Worm (Caenorhabditis elegans): ENCODE measurements around the gene sax-1.

Gene sax-1

ce11 chrX:3617218-3617617 lies 32.7 kb downstream of the sax-1 start, which contains the start of gene del-9:
Gene del-9 (minus strand): TSS chrX:3617318.
- TF ChIP-seq W03F9.2 (tag; optimal IDR thresholded peaks at IDR 0.05): no peak
- TF ChIP-seq him-1 (tag; optimal IDR thresholded peaks at IDR 0.05): no peak
- no peak for TF ChIP-seq dao-5 (tag; optimal IDR thresholded peaks at IDR 0.05)

DNA sequence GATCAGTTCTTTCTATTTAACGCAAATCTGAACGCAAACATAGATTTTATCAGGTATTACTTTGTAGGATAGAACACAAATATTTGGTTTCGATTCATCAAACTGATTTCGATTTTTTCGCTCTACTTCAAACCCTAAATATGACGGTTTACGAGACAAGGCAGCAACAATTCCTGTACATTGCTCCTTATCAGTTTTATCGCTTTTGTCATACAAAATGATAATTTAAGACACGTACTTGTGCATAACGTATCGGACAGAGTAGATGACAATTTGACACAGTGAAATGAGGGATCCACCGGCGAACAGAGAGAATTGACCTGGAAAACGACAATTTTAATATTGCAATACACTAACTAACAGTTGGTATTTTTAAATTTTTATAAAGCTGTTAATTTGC lies 36.3 kb downstream of the sax-1 start:
- TF ChIP-seq W03F9.2 (tag; optimal IDR thresholded peaks at IDR 0.05) (no peak), him-1 (tag; optimal IDR thresholded peaks at IDR 0.05) (no peak), dao-5 (tag; optimal IDR thresholded peaks at IDR 0.05) (no peak)

- TF ChIP-seq him-1 (tag; optimal IDR thresholded peaks at IDR 0.05) (no peak), W03F9.2 (tag; optimal IDR thresholded peaks at IDR 0.05) (no peak), dao-5 (tag; optimal IDR thresholded peaks at IDR 0.05) (no peak)
Measured at ce11 chrX:3611740-3612139, 38.2 kb downstream of the sax-1 start.

DNA sequence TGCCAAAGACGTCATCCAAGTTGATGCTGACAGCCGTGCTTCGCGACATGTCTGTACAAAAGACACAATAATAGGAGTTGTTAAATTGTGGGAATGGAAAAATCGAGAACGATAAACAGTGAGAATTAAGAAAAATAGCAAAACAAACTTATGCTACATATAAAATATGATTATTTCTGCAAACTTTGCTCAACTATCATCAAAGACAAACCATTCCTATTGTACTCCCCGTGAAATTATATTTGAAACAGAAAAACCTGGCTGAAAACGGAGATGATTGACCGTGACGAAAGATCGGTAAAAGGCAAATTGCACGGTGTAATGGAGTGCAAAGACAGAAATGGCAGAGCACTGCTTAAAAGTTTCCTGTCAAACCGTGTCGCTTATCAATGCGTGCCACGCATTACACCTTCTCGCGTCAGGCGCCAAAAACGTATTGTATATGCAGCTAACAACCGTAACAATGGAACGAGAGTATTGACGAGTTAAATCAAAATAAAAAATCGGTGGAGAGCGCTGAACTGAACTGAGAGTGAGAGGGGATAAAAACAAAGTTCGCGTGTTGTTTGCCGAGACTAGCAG lies 38.8 kb downstream of the sax-1 start, which contains the start of gene C18B2.5:
TSS of gene C18B2.5 (minus strand) at position 51 of the 582 bp plus-strand sequence.
- TF ChIP-seq W03F9.2 (tag; optimal IDR thresholded peaks at IDR 0.05) (no peak), him-1 (tag; optimal IDR thresholded peaks at IDR 0.05) (no peak), dao-5 (tag; optimal IDR thresholded peaks at IDR 0.05) (no peak)

ce11 chrX:3610442-3610841 lies 39.5 kb downstream of the sax-1 start:
- TF ChIP-seq him-1 (tag; optimal IDR thresholded peaks at IDR 0.05): no peak
- TF ChIP-seq W03F9.2 (tag; optimal IDR thresholded peaks at IDR 0.05): no peak
- no peak for TF ChIP-seq dao-5 (tag; optimal IDR thresholded peaks at IDR 0.05)

- TF ChIP-seq W03F9.2 (tag; optimal IDR thresholded peaks at IDR 0.05) (peak; percentile 41), dao-5 (tag; optimal IDR thresholded peaks at IDR 0.05) (no peak), him-1 (tag; optimal IDR thresholded peaks at IDR 0.05) (no peak)
Measured at ce11 chrX:3605727-3606126, 44.2 kb downstream of the sax-1 start, which contains the start of gene C18B2.4. Gene C18B2.4 (minus strand): TSS chrX:3605741.

- TF ChIP-seq him-1 (tag; optimal IDR thresholded peaks at IDR 0.05): no peak
- no peak for TF ChIP-seq dao-5 (tag; optimal IDR thresholded peaks at IDR 0.05)
- TF ChIP-seq W03F9.2 (tag; optimal IDR thresholded peaks at IDR 0.05): no peak
Measured at ce11 chrX:3602622-3603021, 47.3 kb downstream of the sax-1 start.

DNA sequence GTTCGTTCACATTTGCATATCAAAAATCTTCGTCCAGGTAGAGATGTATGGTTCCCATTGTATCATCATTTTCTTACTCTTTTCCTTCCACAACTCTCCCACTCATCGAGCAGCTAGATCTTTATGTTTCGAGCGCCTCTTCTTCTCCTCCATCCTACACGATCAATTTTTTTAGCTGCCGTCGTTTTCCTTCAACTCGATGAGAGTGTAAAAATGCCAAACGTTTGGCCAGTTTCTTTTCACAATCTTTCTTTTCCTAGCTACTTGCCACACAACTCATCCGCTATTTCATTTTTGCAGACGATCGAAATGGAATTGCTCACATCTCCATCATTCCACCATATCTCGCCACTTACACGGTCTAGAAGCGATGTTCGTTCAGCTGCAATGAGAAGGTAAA lies 48.4 kb downstream of the sax-1 start, which contains the start of gene C18B2.3:
TSS of gene C18B2.3 (plus strand) at position 301 of the 400 bp plus-strand sequence.
- TF ChIP-seq W03F9.2 (tag; optimal IDR thresholded peaks at IDR 0.05) (no peak), him-1 (tag; optimal IDR thresholded peaks at IDR 0.05) (no peak), dao-5 (tag; optimal IDR thresholded peaks at IDR 0.05) (no peak)

DNA sequence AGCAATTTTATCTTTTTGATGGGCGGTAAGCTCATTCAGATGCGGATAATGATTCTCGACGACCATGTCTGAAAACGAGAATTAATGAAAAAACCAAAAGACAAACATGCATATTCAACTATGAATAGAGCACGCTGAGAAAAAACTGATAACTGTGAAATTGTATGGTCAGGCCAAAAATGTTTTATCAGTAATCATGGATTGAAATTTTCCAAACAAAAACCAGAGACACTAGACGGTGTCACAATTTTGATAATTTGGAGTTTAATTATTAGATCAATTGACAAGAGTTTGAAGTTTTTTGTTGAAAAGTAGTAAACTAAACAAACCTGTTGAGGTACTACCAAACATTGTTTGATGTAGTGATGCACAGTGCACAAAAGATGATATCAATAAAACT lies 49.6 kb downstream of the sax-1 start, which contains the start of gene cgr-1:
TSS of gene cgr-1 (minus strand) at position 68 of the 400 bp plus-strand sequence.
- TF ChIP-seq W03F9.2 (tag; optimal IDR thresholded peaks at IDR 0.05) (no peak), dao-5 (tag; optimal IDR thresholded peaks at IDR 0.05) (no peak), him-1 (tag; optimal IDR thresholded peaks at IDR 0.05) (no peak)

ce11 chrX:3599860-3600259 lies 50.1 kb downstream of the sax-1 start:
- TF ChIP-seq dao-5 (tag; optimal IDR thresholded peaks at IDR 0.05): no peak
- no peak for TF ChIP-seq him-1 (tag; optimal IDR thresholded peaks at IDR 0.05)
- no peak for TF ChIP-seq W03F9.2 (tag; optimal IDR thresholded peaks at IDR 0.05)

DNA sequence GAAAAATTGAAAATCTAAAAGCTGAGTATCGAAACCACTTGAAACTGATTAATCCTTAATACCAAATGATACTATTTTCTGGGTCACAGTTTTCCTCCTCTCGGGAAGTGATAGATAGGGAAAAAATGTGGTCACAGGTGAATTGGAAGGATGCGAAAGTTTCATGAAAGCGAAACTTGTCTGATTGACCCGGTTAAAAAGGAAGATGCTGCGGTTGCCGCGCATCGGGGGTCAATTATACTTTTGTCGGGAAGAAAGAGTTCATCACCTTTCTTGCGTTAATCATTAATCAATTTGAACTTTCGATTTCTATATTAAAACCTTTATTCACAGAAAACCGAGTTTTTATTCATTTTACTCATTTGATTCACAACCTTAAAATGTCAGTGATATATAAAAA lies 53.0 kb downstream of the sax-1 start:
- TF ChIP-seq him-1 (tag; optimal IDR thresholded peaks at IDR 0.05): no peak
- TF ChIP-seq W03F9.2 (tag; optimal IDR thresholded peaks at IDR 0.05): no peak
- no peak for TF ChIP-seq dao-5 (tag; optimal IDR thresholded peaks at IDR 0.05)
